Worm (Caenorhabditis elegans) whole organism, L4/young adult: ENCODE data around the gene C35B1.4.

Experiments used
- W03F9.2 ChIP-seq: fragments of 150-350 bp; optimal IDR thresholded peaks from 2 replicates; lab custom pipeline; 2014; ENCODE audit warnings: missing biosample characterization, missing genetic modification characterization
- dao-5 ChIP-seq: sonication (generic microtip); optimal IDR thresholded peaks from 2 replicates; lab custom pipeline; 2016; ENCODE audit warnings: missing genotype, missing genetic modification characterization, moderate library complexity, missing compliant biosample characterization
- him-1 ChIP-seq: sonication (generic microtip); optimal IDR thresholded peaks from 2 replicates; lab custom pipeline; 2016; ENCODE audit warnings: missing genotype, missing genetic modification reagents, missing genetic modification characterization, missing compliant biosample characterization

The C35B1.4 gene

ce11 chrIV:4079514-4079913 is at the start of gene C35B1.4:
TSS of gene C35B1.4 (plus strand) at chrIV:4079814.
- TF ChIP-seq him-1 (tag; lab: Kevin White, UChicago) (no peak), W03F9.2 (tag; lab: Kevin White, UChicago) (no peak), dao-5 (tag; lab: Kevin White, UChicago) (no peak)

ce11 chrIV:4030917-4031599 is 48.6 kb upstream of the C35B1.4 start:
- TF ChIP-seq dao-5 (tag; lab: Kevin White, UChicago) = no peak
- TF ChIP-seq him-1 (tag; lab: Kevin White, UChicago) = no peak
- no peak for TF ChIP-seq W03F9.2 (tag; lab: Kevin White, UChicago)

- no peak for TF ChIP-seq W03F9.2 (tag; lab: Kevin White, UChicago)
- no peak for TF ChIP-seq dao-5 (tag; lab: Kevin White, UChicago)
- TF ChIP-seq him-1 (tag; lab: Kevin White, UChicago) = no peak
Measured at ce11 chrIV:4032350-4032749, 47.3 kb upstream of the C35B1.4 start.

ce11 chrIV:4033490-4033889 is 46.1 kb upstream of the C35B1.4 start:
- TF ChIP-seq dao-5 (tag; lab: Kevin White, UChicago) (no peak), W03F9.2 (tag; lab: Kevin White, UChicago) (no peak), him-1 (tag; lab: Kevin White, UChicago) (no peak)

DNA sequence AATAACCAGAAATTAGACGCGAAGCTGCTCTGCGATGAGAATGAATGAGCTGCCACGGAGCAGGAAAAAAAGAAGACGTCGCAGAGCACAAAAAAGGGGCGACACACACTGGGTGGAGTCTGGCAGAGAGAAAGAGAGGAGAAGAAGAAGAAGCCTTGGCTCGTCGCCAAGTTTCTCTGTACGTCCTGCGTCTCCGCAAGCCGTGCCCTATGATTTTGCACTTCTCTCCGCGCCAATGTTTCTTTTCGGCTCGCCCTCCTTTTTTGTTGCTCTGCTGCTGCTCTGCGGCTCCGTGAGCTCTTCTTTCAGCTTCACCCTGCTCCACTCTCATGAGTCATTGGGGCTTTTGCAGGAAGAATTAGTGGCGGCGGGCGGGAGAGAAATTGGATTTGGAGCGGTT is 44.7 kb upstream of the C35B1.4 start, which contains the start of gene hlh-30:
Gene hlh-30, minus strand, starts transcription at position 69 of the 400 bp plus-strand sequence.
- TF ChIP-seq him-1 (tag; lab: Kevin White, UChicago) (peak; percentile 90), dao-5 (tag; lab: Kevin White, UChicago) (no peak), W03F9.2 (tag; lab: Kevin White, UChicago) (no peak)

DNA sequence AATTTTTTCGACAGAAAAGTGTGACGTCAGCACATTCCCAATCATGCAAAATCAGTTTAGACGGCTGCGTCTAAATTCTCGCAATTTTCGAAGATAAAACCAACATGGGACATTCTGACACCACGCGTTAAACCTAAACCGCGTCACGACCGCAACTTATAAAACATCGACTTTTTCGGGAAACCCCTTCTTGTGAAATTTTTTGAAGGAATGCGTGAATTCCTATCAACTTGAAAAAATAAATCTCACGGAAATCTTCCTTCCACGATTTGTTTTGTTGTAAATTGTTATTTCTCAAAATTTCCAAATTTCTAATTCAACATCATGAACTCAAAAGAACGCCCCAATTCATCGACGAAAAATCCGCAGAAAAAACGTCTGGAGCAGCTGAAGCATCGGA is 39.6 kb upstream of the C35B1.4 start, which contains the start of gene F35F11.2:
Gene F35F11.2, plus strand, starts transcription at position 301 of the 400 bp plus-strand sequence.
- no peak for TF ChIP-seq him-1 (tag; lab: Kevin White, UChicago)
- no peak for TF ChIP-seq dao-5 (tag; lab: Kevin White, UChicago)
- TF ChIP-seq W03F9.2 (tag; lab: Kevin White, UChicago) = no peak

- no peak for TF ChIP-seq W03F9.2 (tag; lab: Kevin White, UChicago)
- no peak for TF ChIP-seq him-1 (tag; lab: Kevin White, UChicago)
- TF ChIP-seq dao-5 (tag; lab: Kevin White, UChicago) = no peak
Measured at ce11 chrIV:4041006-4041405, 38.6 kb upstream of the C35B1.4 start.

DNA sequence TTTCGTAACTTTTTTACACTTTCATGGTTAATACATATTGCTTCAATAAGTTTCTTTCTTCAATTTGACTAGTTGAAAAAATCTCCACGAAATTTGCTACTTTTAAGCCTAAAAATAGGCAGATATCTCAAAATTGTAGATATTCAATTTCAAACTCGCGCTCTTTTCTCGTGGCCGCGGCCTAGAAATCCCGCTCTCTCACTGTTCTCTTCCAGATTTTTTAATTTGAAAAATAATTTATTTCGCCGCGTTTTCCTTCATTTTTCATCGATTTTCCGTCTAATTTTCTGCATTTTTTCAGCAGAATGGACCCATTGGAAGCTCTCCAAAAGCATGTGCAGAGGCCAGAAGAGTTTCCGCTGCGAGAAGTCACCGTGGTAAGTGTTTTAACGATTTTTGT is 37.3 kb upstream of the C35B1.4 start, which contains the start of gene cdc-73:
Gene cdc-73, plus strand, starts transcription at position 302 of the 400 bp plus-strand sequence.
- TF ChIP-seq dao-5 (tag; lab: Kevin White, UChicago) (no peak), him-1 (tag; lab: Kevin White, UChicago) (no peak), W03F9.2 (tag; lab: Kevin White, UChicago) (peak; percentile 44)

ce11 chrIV:4047628-4048027 is 32.0 kb upstream of the C35B1.4 start:
- no peak for TF ChIP-seq dao-5 (tag; lab: Kevin White, UChicago)
- TF ChIP-seq W03F9.2 (tag; lab: Kevin White, UChicago) = no peak

- TF ChIP-seq W03F9.2 (tag; lab: Kevin White, UChicago) (peak; percentile 95), dao-5 (tag; lab: Kevin White, UChicago) (peak; percentile 3), him-1 (tag; lab: Kevin White, UChicago) (peak; percentile 91)
Measured at ce11 chrIV:4049398-4049998, 30.1 kb upstream of the C35B1.4 start, which contains the start of gene pcn-1. TSS of gene pcn-1 (minus strand) at chrIV:4049448.

DNA sequence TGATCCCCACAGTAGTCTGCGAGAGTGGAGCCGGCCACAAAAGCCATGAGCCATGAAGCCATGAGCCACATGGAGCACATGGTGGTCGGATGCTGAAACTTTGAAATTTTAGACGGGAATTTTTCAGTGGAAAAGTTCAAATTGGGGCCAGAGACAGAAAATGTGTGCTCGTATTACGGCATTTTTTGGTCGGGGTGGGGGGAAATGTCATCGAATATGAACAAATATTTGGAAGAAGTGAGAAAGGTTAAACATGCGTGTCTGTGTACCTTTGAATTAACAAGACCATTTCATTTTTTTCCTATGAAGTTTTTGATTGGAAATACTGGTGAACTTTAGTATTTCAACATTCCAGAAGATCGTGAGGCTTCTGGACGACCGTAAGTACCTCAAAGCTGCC is 28.1 kb upstream of the C35B1.4 start, which contains the start of gene wrt-5:
Gene wrt-5, minus strand, starts transcription at position 101 of the 400 bp plus-strand sequence.
- no peak for TF ChIP-seq him-1 (tag; lab: Kevin White, UChicago)
- TF ChIP-seq dao-5 (tag; lab: Kevin White, UChicago) = no peak
- TF ChIP-seq W03F9.2 (tag; lab: Kevin White, UChicago) = no peak

- TF ChIP-seq dao-5 (tag; lab: Kevin White, UChicago) = no peak
- no peak for TF ChIP-seq W03F9.2 (tag; lab: Kevin White, UChicago)
- no peak for TF ChIP-seq him-1 (tag; lab: Kevin White, UChicago)
Measured at ce11 chrIV:4052274-4052673, 27.3 kb upstream of the C35B1.4 start.

DNA sequence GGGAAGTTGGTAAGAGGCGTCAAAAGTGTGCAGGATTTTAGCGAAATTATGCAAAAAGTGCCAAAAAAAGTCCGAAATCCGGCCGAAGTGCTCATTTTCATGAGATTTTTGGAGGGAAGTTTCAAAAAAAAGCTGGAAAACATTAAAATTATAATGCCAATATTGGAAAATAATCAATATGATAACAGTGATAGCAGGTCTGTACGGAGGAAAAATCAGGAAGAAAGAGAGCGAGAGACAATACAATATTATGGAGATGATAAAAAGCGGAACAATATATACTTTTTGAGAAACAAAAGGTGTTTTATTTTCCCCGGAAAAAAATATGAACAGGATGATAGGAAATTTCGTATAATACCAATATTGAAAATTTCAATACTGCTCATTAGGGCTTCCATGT is 26.2 kb upstream of the C35B1.4 start:
- no peak for TF ChIP-seq him-1 (tag; lab: Kevin White, UChicago)
- no peak for TF ChIP-seq W03F9.2 (tag; lab: Kevin White, UChicago)
- TF ChIP-seq dao-5 (tag; lab: Kevin White, UChicago) = no peak
